Worm (Caenorhabditis elegans) whole organism, early embryonic: ENCODE data around the gene rmd-6.

Experiments used
- B0310.2 ChIP-seq: sonication (generic microtip); optimal IDR thresholded peaks from 2 replicates; lab custom pipeline; 2016; ENCODE audit warnings: mild to moderate bottlenecking, missing genetic modification characterization, missing compliant biosample characterization
- F13C5.2 ChIP-seq: sonication (generic microtip); optimal IDR thresholded peaks from 2 replicates; lab custom pipeline; 2017; ENCODE audit warnings: mild to moderate bottlenecking, missing genetic modification characterization, inconsistent platforms, missing compliant biosample characterization
- ama-1 ChIP-seq: fragments of 150-350 bp; optimal IDR thresholded peaks from 2 replicates; lab custom pipeline; 2014
- ceh-36 ChIP-seq: sonication (generic microtip); optimal IDR thresholded peaks from 2 replicates; lab custom pipeline; 2016; ENCODE audit warnings: missing genetic modification characterization, inconsistent platforms, missing compliant biosample characterization
- ets-7 ChIP-seq: sonication (generic microtip); optimal IDR thresholded peaks from 2 replicates; lab custom pipeline; 2016; ENCODE audit warnings: missing genotype, missing genetic modification characterization, missing compliant biosample characterization
- flt-1 ChIP-seq: fragments of 200-800 bp; sonication (Bioruptor generic); IDR thresholded peaks from 2 replicates; pipeline ENCODE4 v1.3.6; 2022; ENCODE audit warnings: missing genetic modification characterization, missing compliant biosample characterization
- hmbx-1 ChIP-seq: sonication (generic microtip); optimal IDR thresholded peaks from 2 replicates; lab custom pipeline; 2016; ENCODE audit warnings: mild to moderate bottlenecking, missing genetic modification characterization, missing compliant biosample characterization
- hmg-4 ChIP-seq: fragments of 200-800 bp; sonication (Bioruptor generic); optimal IDR thresholded peaks from 2 replicates; lab custom pipeline; 2018; ENCODE audit warnings: mild to moderate bottlenecking, missing genetic modification characterization, missing compliant biosample characterization
- hnd-1 ChIP-seq: sonication (generic microtip); optimal IDR thresholded peaks from 2 replicates; lab custom pipeline; 2016; ENCODE audit warnings: missing genetic modification characterization, missing compliant biosample characterization
- pes-1 ChIP-seq: fragments of 200-800 bp; sonication (Bioruptor generic); IDR thresholded peaks from 2 replicates; pipeline ENCODE4 v1.3.6; 2022; ENCODE audit warnings: missing genetic modification reagents, missing genetic modification characterization, missing compliant biosample characterization
- sea-1 ChIP-seq: fragments of 200-800 bp; sonication (Bioruptor generic); conservative IDR thresholded peaks from 2 replicates; pipeline ENCODE4 v1.3.6; 2022; ENCODE audit warnings: missing genetic modification characterization, missing compliant biosample characterization
- tbx-11 ChIP-seq: fragments of 200-800 bp; sonication (Bioruptor generic); IDR thresholded peaks from 2 replicates; pipeline ENCODE4 v1.3.6; 2022; ENCODE audit warnings: missing genetic modification characterization, missing compliant biosample characterization
- tbx-37 ChIP-seq: fragments of 200-800 bp; sonication (Bioruptor generic); conservative IDR thresholded peaks from 2 replicates; pipeline ENCODE4 v1.3.6; 2022; ENCODE audit warnings: missing genetic modification reagents, missing genetic modification characterization, missing compliant biosample characterization
- tra-4 ChIP-seq: sonication (generic microtip); optimal IDR thresholded peaks from 2 replicates; lab custom pipeline; 2017; ENCODE audit warnings: missing genetic modification characterization, missing compliant biosample characterization

- TF ChIP-seq ets-7 (tag; lab: Kevin White, UChicago): no peak
- no peak for TF ChIP-seq ama-1
- no peak for TF ChIP-seq sea-1
- no peak for TF ChIP-seq F13C5.2 (tag; lab: Kevin White, UChicago)
- TF ChIP-seq tbx-37 (GFP tag; lab: Robert Waterston, UW): no peak
- TF ChIP-seq hnd-1 (tag; lab: Kevin White, UChicago): no peak
- no peak for TF ChIP-seq hmg-4 (GFP tag; lab: Kevin White, UChicago)
- no peak for TF ChIP-seq B0310.2
- TF ChIP-seq pes-1 (GFP tag; lab: Robert Waterston, UW): no peak
- no peak for TF ChIP-seq ceh-36 (tag; lab: Kevin White, UChicago)
- TF ChIP-seq flt-1 (GFP tag; lab: Robert Waterston, UW): no peak
- TF ChIP-seq tra-4 (tag; lab: Kevin White, UChicago): no peak
- no peak for TF ChIP-seq hmbx-1 (tag; lab: Kevin White, UChicago)
- TF ChIP-seq tbx-11 (GFP tag; lab: Robert Waterston, UW): no peak
Measured at ce11 chrIV:5103229-5103894, 34.7 kb downstream of the rmd-6 start, which contains the start of gene C02B10.3.
